Worm (Caenorhabditis elegans) whole organism, young adult: ENCODE results near the gene him-3.

Source experiments
- F55B11.4 ChIP-seq: sonication (generic microtip); optimal IDR thresholded peaks from 2 replicates; lab custom pipeline; 2016; ENCODE audit warnings: missing compliant biosample characterization, missing genetic modification characterization, borderline replicate concordance; ENCODE audit not compliant: insufficient read depth
- F57A8.1 ChIP-seq: fragments of 200-800 bp; sonication (Bioruptor generic); optimal IDR thresholded peaks from 2 replicates; lab custom pipeline; 2018; ENCODE audit warnings: mild to moderate bottlenecking, missing genetic modification characterization, moderate library complexity, missing compliant biosample characterization
- ceh-27 ChIP-seq: fragments of 200-800 bp; sonication (Bioruptor generic); optimal IDR thresholded peaks from 2 replicates; lab custom pipeline; 2018; ENCODE audit warnings: mild to moderate bottlenecking, missing genetic modification characterization, moderate library complexity, missing compliant biosample characterization
- die-1 ChIP-seq: sonication (generic microtip); optimal IDR thresholded peaks from 2 replicates; lab custom pipeline; 2016; ENCODE audit warnings: missing genotype, mild to moderate bottlenecking, missing genetic modification characterization, missing compliant biosample characterization
- ets-4 ChIP-seq: fragments of 200-800 bp; sonication (Bioruptor generic); optimal IDR thresholded peaks from 2 replicates; lab custom pipeline; 2018; ENCODE audit warnings: mild to moderate bottlenecking, missing genetic modification characterization, missing compliant biosample characterization
- him-1 ChIP-seq: sonication (generic microtip); optimal IDR thresholded peaks from 2 replicates; lab custom pipeline; 2016; ENCODE audit warnings: missing genotype, missing genetic modification reagents, missing genetic modification characterization, missing compliant biosample characterization
- hlh-12 ChIP-seq: sonication (generic microtip); optimal IDR thresholded peaks from 2 replicates; lab custom pipeline; 2016; ENCODE audit warnings: missing genetic modification characterization, missing compliant biosample characterization
- nhr-90 ChIP-seq: sonication (generic microtip); optimal IDR thresholded peaks from 2 replicates; lab custom pipeline; 2016; ENCODE audit warnings: missing genotype, mild to moderate bottlenecking, missing genetic modification characterization, missing compliant biosample characterization
- pha-4 ChIP-seq: fragments of 150-350 bp; sonication (generic microtip); optimal IDR thresholded peaks from 2 replicates; lab custom pipeline; 2014; ENCODE audit warnings: missing biosample characterization, missing genetic modification reagents, missing genetic modification characterization
- somi-1 ChIP-seq: fragments of 200-800 bp; sonication (Bioruptor generic); optimal IDR thresholded peaks from 2 replicates; lab custom pipeline; 2018; ENCODE audit warnings: mild to moderate bottlenecking, missing genetic modification characterization, missing compliant biosample characterization
- unc-62 ChIP-seq: fragments of 150-350 bp; optimal IDR thresholded peaks from 2 replicates; lab custom pipeline; 2014; ENCODE audit warnings: missing biosample characterization, missing genetic modification reagents, missing genetic modification characterization
- ztf-26 ChIP-seq: sonication (generic microtip); optimal IDR thresholded peaks from 2 replicates; lab custom pipeline; 2017; ENCODE audit warnings: missing genetic modification characterization, missing compliant biosample characterization

DNA sequence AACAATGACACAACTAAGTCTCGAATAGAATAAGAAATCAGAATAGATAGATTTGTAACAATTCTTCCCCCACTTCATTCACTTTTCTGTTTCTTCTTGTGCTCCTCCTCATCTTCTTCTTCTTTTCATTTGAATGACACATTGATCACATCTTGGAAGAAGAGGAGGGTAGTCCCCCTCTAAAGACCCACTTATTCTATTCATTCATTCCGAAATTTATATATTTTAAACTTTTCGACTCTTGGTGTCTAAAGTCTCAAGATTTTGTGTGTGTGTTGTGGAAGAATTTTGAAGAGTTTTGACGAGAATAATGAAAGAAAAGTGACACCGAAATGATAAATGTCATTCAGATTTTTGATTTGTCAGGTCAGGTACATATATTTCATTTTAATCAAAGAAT is 13.8 kb downstream of the him-3 start:
- TF ChIP-seq pha-4 (tag; lab: Kevin White, UChicago) (no peak), nhr-90 (tag; lab: Kevin White, UChicago) (no peak), somi-1 (GFP tag; lab: Kevin White, UChicago) (no peak), ceh-27 (GFP tag; lab: Kevin White, UChicago) (no peak), F55B11.4 (no peak), unc-62 (GFP tag; lab: Kevin White, UChicago) (no peak), die-1 (tag; lab: Kevin White, UChicago) (no peak), him-1 (no peak), ets-4 (GFP tag; lab: Kevin White, UChicago) (no peak), F57A8.1 (GFP tag; lab: Kevin White, UChicago) (no peak), hlh-12 (tag; lab: Kevin White, UChicago) (no peak), ztf-26 (tag; lab: Kevin White, UChicago) (no peak)
